Fruit fly (Drosophila melanogaster) whole organism, prepupa: Measurements from ENCODE around the gene Arpc4.

Source experiments
- CG11902 ChIP-seq: fragments of 200-800 bp; sonication (Bioruptor generic); optimal IDR thresholded peaks from 3 replicates; lab custom pipeline; 2016; ENCODE audit warnings: missing biosample characterization, missing genetic modification characterization
- CG16779 ChIP-seq: fragments of 200-800 bp; sonication (Bioruptor generic); optimal IDR thresholded peaks from 3 replicates; lab custom pipeline; 2017; ENCODE audit warnings: missing biosample characterization, mild to moderate bottlenecking, missing genetic modification characterization
- CG32006 ChIP-seq: fragments of 200-800 bp; sonication (Bioruptor generic); optimal IDR thresholded peaks from 3 replicates; lab custom pipeline; 2017; ENCODE audit warnings: missing biosample characterization, mild to moderate bottlenecking, missing genetic modification characterization
- CG6163 ChIP-seq: fragments of 200-800 bp; sonication (Bioruptor generic); IDR thresholded peaks from 3 replicates; pipeline ENCODE4 v1.3.6; 2022; ENCODE audit warnings: missing biosample characterization, missing genetic modification characterization
- Ets21C ChIP-seq: fragments of 200-800 bp; sonication (Bioruptor generic); optimal IDR thresholded peaks from 3 replicates; lab custom pipeline; 2016; ENCODE audit warnings: missing biosample characterization, missing genetic modification characterization
- Gug ChIP-seq: fragments of 200-800 bp; sonication (Bioruptor generic); IDR thresholded peaks from 2 replicates; pipeline ENCODE4 v1.3.6; 2022; ENCODE audit warnings: missing biosample characterization, missing genetic modification characterization
- Hr38 ChIP-seq: sonication (Bioruptor generic); optimal IDR thresholded peaks from 2 replicates; lab custom pipeline; 2016; ENCODE audit warnings: missing biosample characterization, missing genetic modification characterization
- Sox15 ChIP-seq: fragments of 200-800 bp; sonication (Bioruptor generic); optimal IDR thresholded peaks from 3 replicates; lab custom pipeline; 2016; ENCODE audit warnings: missing biosample characterization, missing genetic modification characterization
- fd59A ChIP-seq: fragments of 200-800 bp; sonication (Bioruptor generic); optimal IDR thresholded peaks from 2 replicates; lab custom pipeline; 2017; ENCODE audit warnings: missing biosample characterization, mild to moderate bottlenecking, missing genetic modification characterization, missing genetic modification reagents
- fd85E ChIP-seq: fragments of 200-800 bp; sonication (Bioruptor generic); optimal IDR thresholded peaks from 3 replicates; lab custom pipeline; 2016; ENCODE audit warnings: missing biosample characterization, missing genetic modification characterization
- net ChIP-seq: fragments of 200-800 bp; sonication (Bioruptor generic); optimal IDR thresholded peaks from 3 replicates; lab custom pipeline; 2016; ENCODE audit warnings: missing biosample characterization, missing genetic modification characterization

DNA sequence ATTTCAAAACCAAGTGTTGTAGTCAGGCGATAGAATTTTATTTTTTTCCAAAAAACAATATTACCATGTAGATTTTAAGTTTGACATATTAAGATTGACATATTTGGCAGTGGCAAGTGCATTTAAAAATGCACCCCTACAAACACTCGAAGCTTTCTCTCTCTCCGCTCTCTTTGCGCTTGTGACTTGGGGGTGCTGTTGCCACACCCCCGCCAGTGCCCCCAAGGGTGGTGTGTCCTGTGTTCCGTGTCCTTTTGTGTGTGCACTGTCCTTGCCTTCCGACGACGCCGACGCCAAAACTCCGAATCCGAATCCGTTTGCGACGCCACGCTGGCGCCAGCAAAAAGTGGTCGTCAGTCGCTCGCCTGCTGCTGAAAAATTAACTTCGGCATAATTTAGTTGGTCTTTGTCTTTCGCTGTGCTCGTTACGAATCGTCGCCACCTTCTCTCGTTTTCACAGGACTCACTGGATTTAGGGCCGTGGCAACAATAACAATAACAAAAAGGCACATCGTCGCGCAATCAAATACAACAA, 15.6 kb upstream of the Arpc4 start:
- TF ChIP-seq Gug (GFP tag; lab: Robert Waterston, UW) (no peak), CG16779 (tag; lab: Kevin White, UChicago) (no peak), fd85E (GFP tag; lab: Kevin White, UChicago) (no peak), Hr38 (GFP tag; lab: Kevin White, UChicago) (no peak), CG11902 (GFP tag; lab: Kevin White, UChicago) (no peak), net (GFP tag; lab: Kevin White, UChicago) (no peak), Ets21C (GFP tag; lab: Kevin White, UChicago) (no peak), CG32006 (GFP tag; lab: Kevin White, UChicago) (no peak), CG6163 (no peak), Sox15 (GFP tag; lab: Kevin White, UChicago) (no peak), fd59A (no peak)
